Worm (Caenorhabditis elegans) whole organism, L3 larva: ENCODE measurements around the gene C05C12.6.

Experiments
- R02D3.7 ChIP-seq: fragments of 150-350 bp; optimal IDR thresholded peaks from 2 replicates; lab custom pipeline; 2014; ENCODE audit warnings: missing biosample characterization, missing genetic modification characterization
- ceh-9 ChIP-seq: sonication (generic microtip); optimal IDR thresholded peaks from 2 replicates; lab custom pipeline; 2018; ENCODE audit warnings: missing biosample characterization, missing genetic modification characterization
- lin-15B ChIP-seq: fragments of 150-350 bp; optimal IDR thresholded peaks from 2 replicates; lab custom pipeline; 2014; ENCODE audit warnings: missing biosample characterization, missing genetic modification characterization
- mdl-1 ChIP-seq: fragments of 150-350 bp; optimal IDR thresholded peaks from 2 replicates; lab custom pipeline; 2014; ENCODE audit warnings: missing biosample characterization, missing genetic modification characterization
- nhr-11 ChIP-seq: fragments of 150-350 bp; optimal IDR thresholded peaks from 2 replicates; lab custom pipeline; 2014; ENCODE audit warnings: missing biosample characterization, missing genetic modification characterization
- nhr-28 ChIP-seq: fragments of 150-350 bp; optimal IDR thresholded peaks from 2 replicates; lab custom pipeline; 2014; ENCODE audit warnings: missing biosample characterization, missing genetic modification characterization
- pha-4 ChIP-seq: fragments of 150-350 bp; optimal IDR thresholded peaks from 2 replicates; lab custom pipeline; 2014; ENCODE audit warnings: missing biosample characterization, missing genetic modification reagents, missing genetic modification characterization
- skn-1 ChIP-seq: fragments of 150-350 bp; optimal IDR thresholded peaks from 2 replicates; lab custom pipeline; 2014; ENCODE audit warnings: missing biosample characterization, missing genetic modification characterization
- snpc-4 ChIP-seq: fragments of 150-350 bp; optimal IDR thresholded peaks from 2 replicates; lab custom pipeline; 2014; ENCODE audit warnings: missing biosample characterization, missing genetic modification characterization
- unc-39 ChIP-seq: sonication (generic microtip); optimal IDR thresholded peaks from 4 replicates; lab custom pipeline; 2017; ENCODE audit warnings: missing biosample characterization, missing genetic modification characterization
- unc-62 ChIP-seq: fragments of 150-350 bp; sonication (generic microtip); optimal IDR thresholded peaks from 4 replicates; lab custom pipeline; 2014; ENCODE audit warnings: missing biosample characterization, missing genetic modification reagents, missing genetic modification characterization
- zag-1 ChIP-seq: fragments of 150-350 bp; optimal IDR thresholded peaks from 2 replicates; lab custom pipeline; 2014; ENCODE audit warnings: missing biosample characterization, missing genetic modification characterization
- ztf-11 ChIP-seq: fragments of 150-350 bp; optimal IDR thresholded peaks from 2 replicates; lab custom pipeline; 2014; ENCODE audit warnings: missing biosample characterization, missing genetic modification characterization

DNA sequence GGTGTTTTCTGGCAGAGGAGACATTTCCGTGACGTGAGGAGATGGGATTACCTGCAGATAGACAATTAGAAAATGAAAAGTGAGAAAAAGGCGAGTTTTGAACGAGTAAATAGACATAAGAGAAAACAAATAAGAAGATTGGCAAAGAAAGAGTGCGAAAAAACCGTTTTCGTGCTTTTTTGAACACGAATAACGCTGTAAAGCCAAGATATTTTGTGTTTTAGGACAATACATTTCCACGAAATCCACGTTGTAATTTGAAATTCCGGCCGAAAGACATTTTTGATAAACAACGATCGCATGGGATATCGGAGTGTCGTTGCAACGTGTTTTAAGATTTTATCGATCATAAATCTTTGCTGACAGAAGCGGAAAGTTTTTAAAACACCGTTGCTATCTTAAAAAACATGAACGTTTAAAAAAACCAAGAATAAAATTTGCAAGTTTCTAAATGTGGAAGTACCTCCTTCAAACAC, 30.4 kb downstream of the C05C12.6 start, which contains the start of gene adk-1:
- no peak for TF ChIP-seq unc-39 (tag; lab: Kevin White, UChicago)
- TF ChIP-seq ceh-9 (tag; lab: Kevin White, UChicago), result no peak
- TF ChIP-seq snpc-4 (tag; lab: Kevin White, UChicago), result no peak
- TF ChIP-seq zag-1 (tag; lab: Kevin White, UChicago), result no peak
- TF ChIP-seq nhr-28 (tag; lab: Kevin White, UChicago), result no peak
- no peak for TF ChIP-seq skn-1
- TF ChIP-seq unc-62, result no peak
- no peak for TF ChIP-seq nhr-11 (tag; lab: Kevin White, UChicago)
- TF ChIP-seq pha-4 (tag; lab: Kevin White, UChicago), result no peak
- TF ChIP-seq ztf-11 (tag; lab: Kevin White, UChicago), result no peak
- TF ChIP-seq mdl-1 (tag; lab: Kevin White, UChicago), result no peak
- no peak for TF ChIP-seq R02D3.7 (tag; lab: Kevin White, UChicago)
- TF ChIP-seq lin-15B, result peak; percentile 44
